Worm (Caenorhabditis elegans) whole organism, late embryonic: ENCODE data around the gene C33D3.4.
A peak's percentile ranks its signal among the peaks of the same experiment; 100 is the strongest.

Source experiments
- C38D4.7 ChIP-seq: fragments of 200-800 bp; sonication (Bioruptor generic); optimal IDR thresholded peaks from 2 replicates; lab custom pipeline; 2018; ENCODE audit warnings: mild to moderate bottlenecking, missing genetic modification characterization, moderate library complexity, missing compliant biosample characterization
- F13H6.1 ChIP-seq: sonication (generic microtip); optimal IDR thresholded peaks from 2 replicates; lab custom pipeline; 2016; ENCODE audit warnings: missing genetic modification characterization, missing compliant biosample characterization
- K02D7.2 ChIP-seq: sonication (generic microtip); optimal IDR thresholded peaks from 2 replicates; lab custom pipeline; 2017; ENCODE audit warnings: mild to moderate bottlenecking, missing genetic modification characterization, missing compliant biosample characterization
- Y22D7AL.16 ChIP-seq: sonication (generic microtip); optimal IDR thresholded peaks from 2 replicates; lab custom pipeline; 2016; ENCODE audit warnings: missing genetic modification characterization, missing compliant biosample characterization
- ceh-14 ChIP-seq: sonication (generic microtip); optimal IDR thresholded peaks from 2 replicates; lab custom pipeline; 2016; ENCODE audit warnings: missing genotype, missing genetic modification characterization, missing compliant biosample characterization
- ceh-19 ChIP-seq: fragments of 200-800 bp; sonication (Bioruptor generic); optimal IDR thresholded peaks from 2 replicates; lab custom pipeline; 2018; ENCODE audit warnings: mild to moderate bottlenecking, missing genetic modification characterization, missing compliant biosample characterization
- ceh-24 ChIP-seq: sonication (generic microtip); optimal IDR thresholded peaks from 2 replicates; lab custom pipeline; 2016; ENCODE audit warnings: mild to moderate bottlenecking, missing genetic modification characterization, missing compliant biosample characterization
- ceh-30 ChIP-seq: fragments of 150-350 bp; optimal IDR thresholded peaks from 2 replicates; lab custom pipeline; 2014; ENCODE audit warnings: missing biosample characterization, missing genetic modification characterization
- ceh-31 ChIP-seq: sonication (generic microtip); optimal IDR thresholded peaks from 2 replicates; lab custom pipeline; 2016; ENCODE audit warnings: missing genetic modification characterization, missing compliant biosample characterization
- ceh-48 ChIP-seq: sonication (generic microtip); optimal IDR thresholded peaks from 2 replicates; lab custom pipeline; 2016; ENCODE audit warnings: missing genetic modification characterization, inconsistent platforms, missing compliant biosample characterization
- ceh-9 ChIP-seq: sonication (generic microtip); optimal IDR thresholded peaks from 2 replicates; lab custom pipeline; 2016; ENCODE audit warnings: mild to moderate bottlenecking, missing genetic modification characterization, inconsistent platforms, missing compliant biosample characterization
- dve-1 ChIP-seq: sonication (generic microtip); optimal IDR thresholded peaks from 2 replicates; lab custom pipeline; 2017; ENCODE audit warnings: antibody characterized with exemption, mild to moderate bottlenecking, missing genetic modification characterization, missing compliant biosample characterization
- elt-2 ChIP-seq: sonication (generic microtip); optimal IDR thresholded peaks from 2 replicates; lab custom pipeline; 2016; ENCODE audit warnings: missing genetic modification reagents, missing genetic modification characterization, missing compliant biosample characterization
- elt-4 ChIP-seq: sonication (generic microtip); optimal IDR thresholded peaks from 2 replicates; lab custom pipeline; 2016; ENCODE audit warnings: missing genetic modification characterization, missing compliant biosample characterization
- ets-4 ChIP-seq: sonication (generic microtip); optimal IDR thresholded peaks from 2 replicates; lab custom pipeline; 2016; ENCODE audit warnings: missing genetic modification characterization, missing compliant biosample characterization
- fkh-10 ChIP-seq: fragments of 150-350 bp; optimal IDR thresholded peaks from 2 replicates; lab custom pipeline; 2014; ENCODE audit warnings: missing biosample characterization, missing genetic modification reagents, missing genetic modification characterization
- madf-2 ChIP-seq: sonication (generic microtip); optimal IDR thresholded peaks from 2 replicates; lab custom pipeline; 2017; ENCODE audit warnings: missing genetic modification characterization, missing compliant biosample characterization
- nhr-11 ChIP-seq: fragments of 150-350 bp; optimal IDR thresholded peaks from 2 replicates; lab custom pipeline; 2014; ENCODE audit warnings: missing biosample characterization, missing genetic modification characterization
- npax-4 ChIP-seq: sonication (generic microtip); optimal IDR thresholded peaks from 2 replicates; lab custom pipeline; 2016; ENCODE audit warnings: missing genetic modification characterization, missing compliant biosample characterization
- pat-9 ChIP-seq: fragments of 200-800 bp; sonication (Bioruptor generic); optimal IDR thresholded peaks from 2 replicates; lab custom pipeline; 2018; ENCODE audit warnings: mild to moderate bottlenecking, missing genetic modification characterization, moderate library complexity, missing compliant biosample characterization
- pha-2 ChIP-seq: sonication (generic microtip); optimal IDR thresholded peaks from 2 replicates; lab custom pipeline; 2017; ENCODE audit warnings: mild to moderate bottlenecking, missing genetic modification characterization, missing compliant biosample characterization
- pqm-1 ChIP-seq: sonication (generic microtip); optimal IDR thresholded peaks from 2 replicates; lab custom pipeline; 2016; ENCODE audit warnings: missing genetic modification characterization, missing compliant biosample characterization
- ref-2 ChIP-seq: sonication (generic microtip); optimal IDR thresholded peaks from 2 replicates; lab custom pipeline; 2016; ENCODE audit warnings: missing genetic modification characterization, missing compliant biosample characterization
- rnt-1 ChIP-seq: sonication (generic microtip); optimal IDR thresholded peaks from 2 replicates; lab custom pipeline; 2016; ENCODE audit warnings: missing genetic modification characterization, missing compliant biosample characterization
- sdc-2 ChIP-seq: sonication (generic microtip); optimal IDR thresholded peaks from 2 replicates; lab custom pipeline; 2016; ENCODE audit warnings: missing genotype, missing genetic modification characterization, missing compliant biosample characterization
- sox-2 ChIP-seq: fragments of 200-800 bp; sonication (Bioruptor generic); IDR thresholded peaks from 2 replicates; pipeline ENCODE4 v1.3.6; 2022; ENCODE audit warnings: missing genetic modification reagents, missing genetic modification characterization, missing compliant biosample characterization
- sox-4 ChIP-seq: sonication (generic microtip); optimal IDR thresholded peaks from 2 replicates; lab custom pipeline; 2017; ENCODE audit warnings: mild to moderate bottlenecking, missing genetic modification characterization, inconsistent platforms, missing compliant biosample characterization
- tbx-2 ChIP-seq: sonication (generic microtip); optimal IDR thresholded peaks from 2 replicates; lab custom pipeline; 2016; ENCODE audit warnings: missing genetic modification characterization, missing compliant biosample characterization
- tbx-7 ChIP-seq: sonication (generic microtip); optimal IDR thresholded peaks from 2 replicates; lab custom pipeline; 2016; ENCODE audit warnings: missing genotype, missing genetic modification characterization, missing compliant biosample characterization
- unc-3 ChIP-seq, 2 experiments: fragments of 200-800 bp in 1 of 2; sonication (Bioruptor generic) in 1 of 2; sonication (generic microtip) in 1 of 2; conservative IDR thresholded peaks in 1 of 2; optimal IDR thresholded peaks in 1 of 2; 2 replicates each; pipeline versions ENCODE4 v1.3.6 to Lab custom; 2016 to 2022; ENCODE audit warnings: missing compliant biosample characterization in 2 of 2, missing genetic modification characterization in 2 of 2, missing genetic modification reagents in 1 of 2
- unc-55 ChIP-seq: sonication (generic microtip); optimal IDR thresholded peaks from 2 replicates; lab custom pipeline; 2017; ENCODE audit warnings: missing biosample characterization, missing genetic modification reagents, missing genetic modification characterization
- unc-86 ChIP-seq: sonication (generic microtip); optimal IDR thresholded peaks from 2 replicates; lab custom pipeline; 2016; ENCODE audit warnings: missing genetic modification characterization, missing compliant biosample characterization
- ztf-16 ChIP-seq: sonication (generic microtip); optimal IDR thresholded peaks from 2 replicates; lab custom pipeline; 2017; ENCODE audit warnings: missing genetic modification characterization, missing compliant biosample characterization

The C33D3.4 gene

DNA sequence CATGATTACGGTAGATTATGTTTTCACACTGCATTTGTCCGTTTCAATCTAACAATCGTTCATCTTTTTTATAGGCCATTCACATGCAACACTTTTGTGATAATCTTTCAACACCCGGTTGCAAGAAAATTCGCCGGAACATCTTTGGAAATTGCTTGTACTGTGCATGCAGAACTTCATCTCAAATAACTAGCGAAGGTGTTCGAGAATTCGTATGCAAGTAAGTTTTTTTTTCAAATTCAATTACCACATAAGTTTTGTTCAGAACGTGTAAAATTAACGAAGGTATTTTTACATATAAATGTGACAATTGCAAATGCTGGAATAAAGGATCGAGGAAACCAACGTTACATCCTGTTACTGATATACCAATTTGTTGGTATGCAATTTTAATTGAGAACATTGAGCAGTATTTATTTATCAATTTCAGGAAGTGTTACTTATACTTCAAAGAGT, 3.5 kb upstream of the C33D3.4 start, which contains the start of gene C33D3.3:
C33D3.3 (plus strand) TSS at position 51 of the 456 bp plus-strand sequence.
- TF ChIP-seq tbx-7 (tag; lab: Kevin White, UChicago) (no peak), pat-9 (tag; lab: Kevin White, UChicago) (no peak), elt-4 (tag; lab: Kevin White, UChicago) (no peak), sox-4 (tag; lab: Kevin White, UChicago) (no peak), dve-1 (tag; lab: Kevin White, UChicago) (no peak), pha-2 (tag; lab: Kevin White, UChicago) (no peak), Y22D7AL.16 (tag; lab: Kevin White, UChicago) (no peak), pqm-1 (tag; lab: Kevin White, UChicago) (no peak), C38D4.7 (GFP tag; lab: Kevin White, UChicago) (no peak), sox-2 (no peak), npax-4 (no peak), ref-2 (tag; lab: Kevin White, UChicago) (no peak), ceh-24 (tag; lab: Kevin White, UChicago) (no peak), sdc-2 (tag; lab: Kevin White, UChicago) (no peak), tbx-2 (tag; lab: Kevin White, UChicago) (no peak), ceh-19 (GFP tag; lab: Kevin White, UChicago) (no peak), elt-2 (tag; lab: Kevin White, UChicago) (no peak), ets-4 (tag; lab: Kevin White, UChicago) (no peak), F13H6.1 (tag; lab: Kevin White, UChicago) (no peak), ceh-9 (tag; lab: Kevin White, UChicago) (no peak)

ce11 chrX:10491044-10491443, 2.2 kb downstream of the C33D3.4 start, which contains the start of gene C33D3.5:
Gene C33D3.5, plus strand, starts transcription at chrX:10491344.
- TF ChIP-seq elt-2 (tag; lab: Kevin White, UChicago), result no peak
- TF ChIP-seq pha-2 (tag; lab: Kevin White, UChicago), result no peak
- TF ChIP-seq ceh-48 (tag; lab: Kevin White, UChicago), result no peak
- TF ChIP-seq rnt-1 (tag; lab: Kevin White, UChicago), result no peak
- no peak for TF ChIP-seq fkh-10 (GFP tag; lab: Kevin White, UChicago)
- no peak for TF ChIP-seq unc-3 (GFP tag; conservative IDR thresholded peaks at IDR 0.05; lab: Robert Waterston, UW)
- TF ChIP-seq unc-3 (tag; optimal IDR thresholded peaks at IDR 0.05; lab: Kevin White, UChicago), result no peak

DNA sequence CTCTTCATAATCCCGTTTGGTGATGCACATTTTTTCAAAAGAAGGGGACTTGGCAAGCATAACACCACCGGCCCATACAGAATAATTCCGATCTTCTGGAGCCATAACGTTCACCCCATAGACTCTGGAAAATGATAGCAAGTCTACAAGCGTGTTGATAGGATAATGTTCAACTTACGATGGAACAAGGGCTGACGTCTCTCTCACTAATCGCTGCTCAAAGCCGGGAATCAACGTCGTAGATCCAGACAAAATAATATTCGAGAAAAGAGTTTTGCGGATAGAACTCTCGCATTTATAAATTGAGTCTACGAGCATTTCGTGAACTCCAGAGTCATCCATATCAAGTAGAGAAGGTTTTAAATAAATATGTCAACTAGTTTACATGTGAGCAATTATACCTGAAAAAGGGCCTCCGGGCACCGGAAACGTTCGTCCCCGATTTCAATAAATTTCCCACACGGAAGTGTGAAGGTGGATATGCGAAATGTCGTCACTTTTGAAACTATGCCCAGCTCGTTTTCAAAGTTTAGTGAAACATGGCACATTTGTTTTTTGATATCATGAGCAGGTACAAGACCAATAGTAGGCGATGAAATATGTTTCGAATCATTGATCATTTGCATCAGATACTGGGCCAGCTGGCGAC, 3.1 kb downstream of the C33D3.4 start:
- TF ChIP-seq nhr-11 (tag; lab: Kevin White, UChicago) (no peak), unc-86 (tag; lab: Kevin White, UChicago) (no peak), npax-4 (no peak), unc-3 (GFP tag; conservative IDR thresholded peaks at IDR 0.05; lab: Robert Waterston, UW) (no peak), unc-3 (tag; optimal IDR thresholded peaks at IDR 0.05; lab: Kevin White, UChicago) (no peak), sox-4 (tag; lab: Kevin White, UChicago) (no peak), ceh-14 (no peak), ceh-30 (no peak), rnt-1 (tag; lab: Kevin White, UChicago) (no peak), F13H6.1 (tag; lab: Kevin White, UChicago) (no peak), elt-4 (tag; lab: Kevin White, UChicago) (no peak), madf-2 (no peak)
- TF ChIP-seq, all 69 proteins: peak for 0

DNA sequence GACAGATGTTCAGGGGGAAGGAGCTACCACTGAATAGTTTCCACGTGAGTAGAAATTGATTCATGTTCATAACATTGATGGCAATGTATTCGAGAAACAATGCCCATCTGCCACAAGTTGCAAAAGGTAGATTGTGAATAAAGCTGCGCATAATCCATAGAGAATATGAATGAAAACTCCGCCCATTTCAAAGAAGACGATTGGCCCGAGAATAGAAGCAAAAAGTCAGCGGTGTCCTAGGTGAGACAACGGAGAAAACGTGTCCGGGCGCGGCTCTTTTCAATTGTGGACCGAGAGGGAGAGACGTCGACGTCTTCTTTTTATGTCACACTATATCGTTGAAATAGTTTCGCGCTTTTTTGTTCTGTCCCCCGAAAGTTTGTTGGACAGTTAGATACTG, 10.7 kb downstream of the C33D3.4 start, which contains the start of gene vab-3:
vab-3 (plus strand) TSS at position 301 of the 400 bp plus-strand sequence.
- TF ChIP-seq K02D7.2 (tag; lab: Kevin White, UChicago), result no peak
- peak; percentile 22 for TF ChIP-seq ceh-31

- TF ChIP-seq ets-4 (tag; lab: Kevin White, UChicago), result no peak
- TF ChIP-seq unc-55 (GFP tag; lab: Kevin White, UChicago), result no peak
- no peak for TF ChIP-seq ztf-16 (tag; lab: Kevin White, UChicago)
- TF ChIP-seq dve-1 (tag; lab: Kevin White, UChicago), result no peak
These were observed 14.5 kb downstream of the C33D3.4 start for ce11 chrX:10503393-10503792.
